Fruit fly (Drosophila melanogaster) whole organism, embryonic: Measurements from ENCODE around the gene CG15308.

Experiments
- Atf-2 ChIP-seq: fragments of 200-800 bp; sonication (Bioruptor generic); optimal IDR thresholded peaks from 2 replicates; lab custom pipeline; 2016; ENCODE audit warnings: missing biosample characterization, missing genetic modification characterization
- CG1024 ChIP-seq: fragments of 200-800 bp; sonication (Bioruptor generic); IDR thresholded peaks from 2 replicates; pipeline ENCODE4 v1.3.6; 2022; ENCODE audit warnings: missing biosample characterization, missing genetic modification characterization
- CG10431 ChIP-seq: fragments of 200-800 bp; sonication (Bioruptor generic); optimal IDR thresholded peaks from 3 replicates; lab custom pipeline; 2018; ENCODE audit warnings: missing biosample characterization, mild to moderate bottlenecking, missing genetic modification characterization
- CG12104 ChIP-seq: fragments of 200-800 bp; sonication (Bioruptor generic); optimal IDR thresholded peaks from 3 replicates; lab custom pipeline; 2016; ENCODE audit warnings: missing biosample characterization, missing genetic modification characterization
- CG12299 ChIP-seq: fragments of 200-800 bp; sonication (Bioruptor generic); optimal IDR thresholded peaks from 2 replicates; lab custom pipeline; 2018; ENCODE audit warnings: missing biosample characterization, mild to moderate bottlenecking, missing genetic modification characterization
- CG13123 ChIP-seq: fragments of 200-800 bp; sonication (Bioruptor generic); optimal IDR thresholded peaks from 2 replicates; lab custom pipeline; 2016; ENCODE audit warnings: missing biosample characterization, missing genetic modification characterization
- CG14441 ChIP-seq: fragments of 200-800 bp; sonication (Bioruptor generic); IDR thresholded peaks from 2 replicates; pipeline ENCODE4 v1.3.6; 2022; ENCODE audit warnings: missing biosample characterization, missing genetic modification characterization
- CG1603 ChIP-seq: fragments of 200-800 bp; sonication (Bioruptor generic); optimal IDR thresholded peaks from 2 replicates; lab custom pipeline; 2019; ENCODE audit warnings: missing biosample characterization, mild to moderate bottlenecking, missing genetic modification characterization, moderate library complexity
- CG17186 ChIP-seq: fragments of 200-800 bp; sonication (Bioruptor generic); optimal IDR thresholded peaks from 3 replicates; lab custom pipeline; 2017; ENCODE audit warnings: missing biosample characterization, missing genetic modification reagents, missing genetic modification characterization
- CG17568 ChIP-seq: fragments of 200-800 bp; sonication (Bioruptor generic); optimal IDR thresholded peaks from 2 replicates; lab custom pipeline; 2018; ENCODE audit warnings: missing biosample characterization, mild to moderate bottlenecking, missing genetic modification characterization, moderate library complexity
- CG2889 ChIP-seq: fragments of 200-800 bp; sonication (Bioruptor generic); IDR thresholded peaks from 3 replicates; pipeline ENCODE4 v1.3.6; 2022; ENCODE audit warnings: missing biosample characterization, missing genetic modification characterization
- CG30403 ChIP-seq: fragments of 200-800 bp; sonication (Bioruptor generic); optimal IDR thresholded peaks from 3 replicates; lab custom pipeline; 2016; ENCODE audit warnings: missing biosample characterization, missing genetic modification characterization
- CG31365 ChIP-seq: fragments of 200-800 bp; sonication (Bioruptor generic); optimal IDR thresholded peaks from 2 replicates; lab custom pipeline; 2018; ENCODE audit warnings: missing biosample characterization, mild to moderate bottlenecking, missing genetic modification characterization
- CG3281 ChIP-seq: fragments of 200-800 bp; sonication (Bioruptor generic); optimal IDR thresholded peaks from 3 replicates; lab custom pipeline; 2017; ENCODE audit warnings: missing biosample characterization, mild to moderate bottlenecking, missing genetic modification characterization
- CG34422 ChIP-seq: fragments of 200-800 bp; sonication (Bioruptor generic); IDR thresholded peaks from 3 replicates; pipeline ENCODE4 v1.3.6; 2022; ENCODE audit warnings: missing biosample characterization, missing genetic modification characterization
- CG5180 ChIP-seq: fragments of 200-800 bp; sonication (Bioruptor generic); optimal IDR thresholded peaks from 3 replicates; lab custom pipeline; 2017; ENCODE audit warnings: missing biosample characterization, missing genetic modification characterization, mild to moderate bottlenecking, moderate library complexity, missing genetic modification reagents
- CTCF ChIP-seq: fragments of 200-800 bp; sonication (Bioruptor generic); optimal IDR thresholded peaks from 2 replicates; lab custom pipeline; 2017; ENCODE audit warnings: missing biosample characterization, mild to moderate bottlenecking, missing genetic modification characterization, moderate library complexity
- D19A ChIP-seq: fragments of 200-800 bp; optimal IDR thresholded peaks from 3 replicates; lab custom pipeline; 2019; ENCODE audit warnings: missing biosample characterization, mild to moderate bottlenecking, missing genetic modification characterization, moderate library complexity
- Dek ChIP-seq: fragments of 200-800 bp; sonication (Bioruptor generic); optimal IDR thresholded peaks from 3 replicates; lab custom pipeline; 2019; ENCODE audit warnings: missing biosample characterization, mild to moderate bottlenecking, missing genetic modification characterization, moderate library complexity
- H15 ChIP-seq: fragments of 200-800 bp; sonication (Bioruptor generic); IDR thresholded peaks from 3 replicates; pipeline ENCODE4 v1.3.6; 2022; ENCODE audit warnings: missing biosample characterization, missing genetic modification characterization
- HLH3B ChIP-seq: fragments of 200-800 bp; sonication (Bioruptor generic); IDR thresholded peaks from 2 replicates; pipeline ENCODE4 v1.3.6; 2022; ENCODE audit warnings: missing biosample characterization, missing genetic modification characterization
- Hr39 ChIP-seq: fragments of >200 bp; optimal IDR thresholded peaks from 2 replicates; lab custom pipeline; 2017
- Kr ChIP-seq: fragments of 200-800 bp; sonication (Bioruptor generic); optimal IDR thresholded peaks from 2 replicates; lab custom pipeline; 2017; ENCODE audit warnings: missing biosample characterization, mild to moderate bottlenecking, missing genetic modification characterization
- NC2β ChIP-seq: fragments of 200-800 bp; sonication (Bioruptor generic); optimal IDR thresholded peaks from 2 replicates; lab custom pipeline; 2016; ENCODE audit warnings: missing biosample characterization, missing genetic modification characterization
- NFAT ChIP-seq: fragments of 200-800 bp; sonication (Bioruptor generic); IDR thresholded peaks from 2 replicates; pipeline ENCODE4 v1.3.6; 2022; ENCODE audit warnings: missing biosample characterization, missing genetic modification characterization
- Stat92E ChIP-seq, 3 experiments: fragments of >200 bp in 2 of 3; fragments of 200-800 bp in 1 of 3; sonication (Bioruptor generic) in 1 of 3; optimal IDR thresholded peaks; 2 replicates each; lab custom pipeline; 2017 to 2019; ENCODE audit warnings: missing biosample characterization in 3 of 3, missing genetic modification characterization in 3 of 3, mild to moderate bottlenecking in 1 of 3, moderate library complexity in 1 of 3
- bigmax ChIP-seq: fragments of 200-800 bp; sonication (Bioruptor generic); optimal IDR thresholded peaks from 2 replicates; lab custom pipeline; 2018; ENCODE audit warnings: missing biosample characterization, mild to moderate bottlenecking, missing genetic modification characterization
- btn ChIP-seq: fragments of 200-800 bp; sonication (Bioruptor generic); optimal IDR thresholded peaks from 2 replicates; lab custom pipeline; 2016; ENCODE audit warnings: missing biosample characterization, missing genetic modification characterization
- caup ChIP-seq: fragments of 200-800 bp; sonication (Bioruptor generic); optimal IDR thresholded peaks from 3 replicates; lab custom pipeline; 2017; ENCODE audit warnings: missing biosample characterization, mild to moderate bottlenecking, missing genetic modification characterization, moderate library complexity; ENCODE audit not compliant: severe bottlenecking
- crol ChIP-seq: fragments of 200-800 bp; sonication (Bioruptor generic); IDR thresholded peaks from 2 replicates; pipeline ENCODE4 v1.3.6; 2022; ENCODE audit warnings: missing biosample characterization, missing genetic modification characterization
- crp ChIP-seq, 2 experiments: fragments of 200-800 bp; sonication (Bioruptor generic); optimal IDR thresholded peaks; 2 replicates in 1 of 2; 3 replicates in 1 of 2; lab custom pipeline; 2017; ENCODE audit warnings: missing biosample characterization in 2 of 2, missing genetic modification characterization in 2 of 2, mild to moderate bottlenecking in 1 of 2, moderate library complexity in 1 of 2
- fd3F ChIP-seq: fragments of 200-800 bp; sonication (Bioruptor generic); optimal IDR thresholded peaks from 2 replicates; lab custom pipeline; 2018; ENCODE audit warnings: missing biosample characterization, mild to moderate bottlenecking, missing genetic modification characterization, moderate library complexity
- fd64A ChIP-seq: fragments of 200-800 bp; sonication (Bioruptor generic); optimal IDR thresholded peaks from 3 replicates; lab custom pipeline; 2018; ENCODE audit warnings: missing biosample characterization, mild to moderate bottlenecking, missing genetic modification characterization
- h ChIP-seq: fragments of >200 bp; optimal IDR thresholded peaks from 2 replicates; lab custom pipeline; 2017
- insv ChIP-seq, 2 experiments: fragments of 200-800 bp; sonication (Bioruptor generic); optimal IDR thresholded peaks; 3 replicates each; lab custom pipeline; 2016 to 2018; ENCODE audit warnings: missing biosample characterization in 2 of 2, missing genetic modification characterization in 2 of 2
- ken ChIP-seq: fragments of 200-800 bp; sonication (Bioruptor generic); IDR thresholded peaks from 3 replicates; pipeline ENCODE4 v1.3.6; 2022; ENCODE audit warnings: missing biosample characterization, missing genetic modification characterization
- lola ChIP-seq, 3 experiments: fragments of >200 bp in 2 of 3; fragments of 200-800 bp in 1 of 3; sonication (Bioruptor generic) in 1 of 3; optimal IDR thresholded peaks; 2 replicates each; lab custom pipeline; 2017 to 2019; ENCODE audit warnings: missing biosample characterization in 3 of 3, missing genetic modification characterization in 3 of 3, mild to moderate bottlenecking in 1 of 3, moderate library complexity in 1 of 3
- odd ChIP-seq: fragments of 200-800 bp; sonication (Bioruptor generic); optimal IDR thresholded peaks from 2 replicates; lab custom pipeline; 2017; ENCODE audit warnings: missing biosample characterization, mild to moderate bottlenecking, missing genetic modification characterization
- onecut ChIP-seq: fragments of 200-800 bp; sonication (Bioruptor generic); IDR thresholded peaks from 2 replicates; pipeline ENCODE4 v1.3.6; 2022; ENCODE audit warnings: missing biosample characterization, missing genetic modification characterization
- peb ChIP-seq: fragments of 200-800 bp; sonication (Bioruptor generic); IDR thresholded peaks from 2 replicates; pipeline ENCODE4 v1.3.6; 2022; ENCODE audit warnings: missing biosample characterization, missing genetic modification characterization
- pros ChIP-seq: fragments of 200-800 bp; sonication (Bioruptor generic); optimal IDR thresholded peaks from 3 replicates; lab custom pipeline; 2019; ENCODE audit warnings: missing biosample characterization, mild to moderate bottlenecking, missing genetic modification characterization, moderate library complexity
- psq ChIP-seq: fragments of 200-800 bp; sonication (Bioruptor generic); optimal IDR thresholded peaks from 2 replicates; lab custom pipeline; 2017; ENCODE audit warnings: missing biosample characterization, missing genetic modification characterization
- repo ChIP-seq: fragments of 200-800 bp; sonication (Bioruptor generic); optimal IDR thresholded peaks from 2 replicates; lab custom pipeline; 2016; ENCODE audit warnings: missing biosample characterization, missing genetic modification characterization
- row ChIP-seq: fragments of 200-800 bp; sonication (Bioruptor generic); IDR thresholded peaks from 3 replicates; pipeline ENCODE4 v1.3.6; 2022; ENCODE audit warnings: missing biosample characterization, missing genetic modification characterization
- salm ChIP-seq: fragments of 200-800 bp; sonication (Bioruptor generic); optimal IDR thresholded peaks from 2 replicates; lab custom pipeline; 2018; ENCODE audit warnings: missing biosample characterization, mild to moderate bottlenecking, missing genetic modification characterization
- sens-2 ChIP-seq: fragments of 200-800 bp; sonication (Bioruptor generic); IDR thresholded peaks from 2 replicates; pipeline ENCODE4 v1.3.6; 2022; ENCODE audit warnings: missing biosample characterization, missing genetic modification characterization
- sima ChIP-seq: fragments of 200-800 bp; sonication (Bioruptor generic); optimal IDR thresholded peaks from 2 replicates; lab custom pipeline; 2016; ENCODE audit warnings: missing biosample characterization, missing genetic modification characterization
- sob ChIP-seq: fragments of 200-800 bp; sonication (Bioruptor generic); IDR thresholded peaks from 2 replicates; pipeline ENCODE4 v1.3.6; 2022; ENCODE audit warnings: missing biosample characterization, missing genetic modification characterization
- stwl ChIP-seq: fragments of 200-800 bp; sonication (Bioruptor generic); optimal IDR thresholded peaks from 3 replicates; lab custom pipeline; 2018; ENCODE audit warnings: missing biosample characterization, mild to moderate bottlenecking, missing genetic modification characterization, moderate library complexity
- tgo ChIP-seq: fragments of 200-800 bp; sonication (Bioruptor generic); IDR thresholded peaks from 3 replicates; pipeline ENCODE4 v1.3.6; 2022; ENCODE audit warnings: missing biosample characterization, missing genetic modification characterization
- tup ChIP-seq: fragments of 200-800 bp; sonication (Bioruptor generic); optimal IDR thresholded peaks from 2 replicates; lab custom pipeline; 2016; ENCODE audit warnings: missing biosample characterization, mild to moderate bottlenecking, missing genetic modification characterization, moderate library complexity
- zen2 ChIP-seq: fragments of 200-800 bp; sonication (Bioruptor generic); IDR thresholded peaks from 3 replicates; pipeline ENCODE4 v1.3.6; 2022; ENCODE audit warnings: missing biosample characterization, missing genetic modification characterization; ENCODE audit not compliant: partially characterized antibody

CG15308 gene

dm6 chrX:10232497-10232896 is 13.6 kb upstream of the CG15308 start (continued):
- TF ChIP-seq lola (GFP tag; optimal IDR thresholded peaks at IDR 0.05; lab: Kevin White, UChicago) (no peak), HLH3B (GFP tag; lab: Robert Waterston, UW) (peak; percentile 53), sima (GFP tag; lab: Kevin White, UChicago) (peak; percentile 28), CG13123 (GFP tag; lab: Kevin White, UChicago) (peak; percentile 33), salm (peak; percentile 91), D19A (peak; percentile 67), peb (GFP tag; lab: Robert Waterston, UW) (peak; percentile 50), fd3F (GFP tag; lab: Kevin White, UChicago) (peak; percentile 78), Dek (tag; lab: Kevin White, UChicago) (peak; percentile 75), odd (GFP tag; lab: Kevin White, UChicago) (peak; percentile 81), insv (GFP tag; optimal IDR thresholded peaks at IDR 0.05; lab: Kevin White, UChicago) (peak in 1 of 2 experiments; percentile 1), bigmax (GFP tag; lab: Kevin White, UChicago) (no peak), CG12104 (GFP tag; lab: Kevin White, UChicago) (peak; percentile 32), tgo (GFP tag; lab: Robert Waterston, UW) (peak; percentile 62; the same call in 2 of the 3 replicates), pros (GFP tag; lab: Kevin White, UChicago) (no peak), fd64A (no peak), sob (GFP tag; lab: Robert Waterston, UW) (no peak), Atf-2 (GFP tag; lab: Kevin White, UChicago) (peak; percentile 44), CG5180 (GFP tag; lab: Kevin White, UChicago) (peak; percentile 60), CTCF (peak; percentile 36), CG1603 (no peak), psq (GFP tag; lab: Kevin White, UChicago) (peak; percentile 33), Hr39 (lab: Kevin White, UChicago) (no peak), Stat92E (GFP tag; optimal IDR thresholded peaks at IDR 0.05; lab: Kevin White, UChicago) (no peak), CG14441 (GFP tag; lab: Robert Waterston, UW) (peak; percentile 71), ken (peak; percentile 66; the same call in 2 of the 3 replicates), CG3281 (no peak), NFAT (GFP tag; lab: Robert Waterston, UW) (peak; percentile 29; the same call in 1 of the 2 replicates), tup (GFP tag; lab: Kevin White, UChicago) (no peak), CG10431 (GFP tag; lab: Kevin White, UChicago) (no peak), sens-2 (GFP tag; lab: Robert Waterston, UW) (no peak), NC2β (GFP tag; lab: Kevin White, UChicago) (peak; percentile 26), CG12299 (tag; lab: Kevin White, UChicago) (peak; percentile 75), zen2 (GFP tag; lab: Robert Waterston, UW) (no peak), h (lab: Kevin White, UChicago) (no peak), crp (GFP tag; optimal IDR thresholded peaks at IDR 0.05; lab: Kevin White, UChicago) (peak in 1 of 2 experiments; percentile 22), row (peak; percentile 66), CG17568 (GFP tag; lab: Kevin White, UChicago) (no peak), CG30403 (peak; percentile 83), caup (GFP tag; lab: Kevin White, UChicago) (peak; percentile 26), CG31365 (tag; lab: Kevin White, UChicago) (peak; percentile 15), btn (no peak), CG17186 (GFP tag; lab: Kevin White, UChicago) (no peak), onecut (GFP tag; lab: Robert Waterston, UW) (peak; percentile 10; the same call in 1 of the 2 replicates), crol (GFP tag; lab: Robert Waterston, UW) (no peak), H15 (GFP tag; lab: Robert Waterston, UW) (0 out of 3 replicates have a peak, but pooled peaks have one; percentile 48), repo (GFP tag; lab: Kevin White, UChicago) (no peak), CG34422 (GFP tag; lab: Robert Waterston, UW) (0 out of 3 replicates have a peak, but pooled peaks have one; percentile 30), CG2889 (GFP tag; lab: Robert Waterston, UW) (peak; percentile 52; the same call in 2 of the 3 replicates), CG1024 (GFP tag; lab: Robert Waterston, UW) (no peak), Kr (no peak), stwl (tag; lab: Kevin White, UChicago) (no peak)
